Worm (Caenorhabditis elegans) whole organism, midembryonic: Measurements from ENCODE around the gene otub-4.

Experiments
- T22C8.4 ChIP-seq: fragments of 200-800 bp; sonication (Bioruptor generic); IDR thresholded peaks from 2 replicates; pipeline ENCODE4 v1.3.6; 2022; ENCODE audit warnings: missing genetic modification characterization, missing compliant biosample characterization
- flt-1 ChIP-seq: fragments of 200-800 bp; sonication (Bioruptor generic); IDR thresholded peaks from 2 replicates; pipeline ENCODE4 v1.3.6; 2022; ENCODE audit warnings: missing genetic modification characterization, missing compliant biosample characterization
- med-1 ChIP-seq: sonication (generic microtip); optimal IDR thresholded peaks from 2 replicates; lab custom pipeline; 2017; ENCODE audit warnings: missing genetic modification characterization, mild to moderate bottlenecking, missing compliant biosample characterization, antibody characterized with exemption, missing genetic modification reagents; ENCODE audit not compliant: insufficient read depth
- ref-1 ChIP-seq: fragments of 200-800 bp; sonication (Bioruptor generic); conservative IDR thresholded peaks from 2 replicates; pipeline ENCODE4 v1.3.6; 2022; ENCODE audit warnings: missing genetic modification reagents, missing genetic modification characterization, missing compliant biosample characterization
- tab-1 ChIP-seq: fragments of 200-800 bp; sonication (Bioruptor generic); IDR thresholded peaks from 2 replicates; pipeline ENCODE4 v1.3.6; 2022; ENCODE audit warnings: missing genetic modification characterization, missing compliant biosample characterization
- ztf-23 ChIP-seq: fragments of 200-800 bp; sonication (Bioruptor generic); IDR thresholded peaks from 2 replicates; pipeline ENCODE4 v1.3.6; 2022; ENCODE audit warnings: missing genetic modification reagents, missing genetic modification characterization, missing compliant biosample characterization

DNA sequence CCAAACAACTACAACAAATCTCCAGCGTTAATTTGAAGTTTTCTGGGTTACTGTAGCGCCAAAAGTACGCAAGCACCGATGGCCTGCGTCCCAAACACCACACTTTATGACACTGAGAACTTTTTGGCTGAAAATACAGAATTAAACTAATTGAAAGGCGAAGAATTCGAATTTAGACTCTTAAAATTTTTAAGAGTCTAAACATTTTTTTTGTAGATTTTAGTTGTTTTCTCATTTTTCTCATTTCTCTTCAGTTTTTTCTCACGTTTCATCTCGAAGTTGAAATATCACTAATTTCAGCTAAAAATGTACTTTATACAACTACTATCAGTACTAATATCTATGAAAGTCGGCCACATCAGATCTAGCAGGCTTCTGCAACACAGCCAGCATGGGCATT is 37.5 kb upstream of the otub-4 start, which contains the start of gene lgc-9:
- TF ChIP-seq ref-1 (GFP tag; lab: Robert Waterston, UW): no peak
- TF ChIP-seq flt-1 (GFP tag; lab: Robert Waterston, UW): no peak
- TF ChIP-seq med-1: no peak
- no peak for TF ChIP-seq T22C8.4 (GFP tag; lab: Robert Waterston, UW)
- no peak for TF ChIP-seq tab-1 (GFP tag; lab: Robert Waterston, UW)
- TF ChIP-seq ztf-23 (GFP tag; lab: Robert Waterston, UW): no peak
